Worm (Caenorhabditis elegans): ENCODE data around the gene K08C7.1.

DNA sequence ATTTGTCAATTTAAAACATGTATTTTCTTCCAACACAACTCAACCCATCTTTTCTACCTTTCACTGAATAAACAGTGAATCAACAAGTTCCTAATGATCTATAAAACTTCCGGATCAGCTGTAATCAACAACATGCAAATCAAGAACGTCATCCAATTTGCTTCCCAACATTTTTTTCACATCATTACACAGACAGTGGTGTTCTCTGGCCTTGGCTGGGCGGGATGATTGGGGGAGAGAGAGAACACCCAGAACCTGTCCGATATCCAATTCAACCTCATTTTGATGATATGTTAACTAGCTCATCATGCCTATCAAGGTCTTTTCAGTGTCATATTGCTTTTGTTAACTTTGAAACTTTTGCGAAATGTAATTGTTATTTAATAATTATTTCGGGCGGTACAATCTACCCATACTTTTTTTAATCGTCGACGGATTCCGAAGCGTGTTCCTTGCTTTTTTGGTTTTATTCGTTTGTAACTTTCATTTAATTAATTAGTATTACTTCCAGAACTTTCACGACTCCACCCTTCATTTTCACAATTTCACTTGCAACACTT is 41.6 kb upstream of the K08C7.1 start, which contains the start of gene ptr-14:
- no peak for TF ChIP-seq D2030.7 (GFP tag; IDR thresholded peaks at IDR 0.05)
- TF ChIP-seq xnd-1 (tag; optimal IDR thresholded peaks at IDR 0.05) = no peak
- TF ChIP-seq tlf-1 (GFP tag; optimal IDR thresholded peaks at IDR 0.05) = no peak
- TF ChIP-seq nfya-1 (tag; optimal IDR thresholded peaks at IDR 0.05; ENCODE audit: borderline replicate concordance, insufficient read depth) = no peak
- TF ChIP-seq F33H1.4 (GFP tag; IDR thresholded peaks at IDR 0.05) = no peak
- TF ChIP-seq mel-28 (tag; optimal IDR thresholded peaks at IDR 0.05; ENCODE audit: borderline replicate concordance) = no peak
- no peak for TF ChIP-seq rec-8 (tag; optimal IDR thresholded peaks at IDR 0.05)
- TF ChIP-seq tbp1 (GFP tag; optimal IDR thresholded peaks at IDR 0.05) = no peak
- no peak for TF ChIP-seq ama-1 (optimal IDR thresholded peaks at IDR 0.05)
- TF ChIP-seq ama-1 (GFP tag; optimal IDR thresholded peaks at IDR 0.05) = no peak
- no peak for TF ChIP-seq sdz-38 (tag; optimal IDR thresholded peaks at IDR 0.05)
- no peak for TF ChIP-seq ets-4 (GFP tag; optimal IDR thresholded peaks at IDR 0.05)
- TF ChIP-seq snpc-1.1 (tag; optimal IDR thresholded peaks at IDR 0.05; ENCODE audit: insufficient read depth) = no peak
- no peak for TF ChIP-seq ztf-3 (GFP tag; optimal IDR thresholded peaks at IDR 0.05)
- no peak for TF ChIP-seq somi-1 (GFP tag; optimal IDR thresholded peaks at IDR 0.05)
